Fruit fly (Drosophila melanogaster) whole organism, embryonic: ENCODE measurements around the gene pyx.

Experiments
- Blimp-1 ChIP-seq: fragments of 200-800 bp; sonication (Bioruptor generic); optimal IDR thresholded peaks from 3 replicates; lab custom pipeline; 2018; ENCODE audit warnings: missing biosample characterization, missing genetic modification characterization, mild to moderate bottlenecking, moderate library complexity, missing genetic modification reagents
- C15 ChIP-seq: fragments of 200-800 bp; sonication (Bioruptor generic); IDR thresholded peaks from 3 replicates; pipeline ENCODE4 v1.3.6; 2022; ENCODE audit warnings: missing biosample characterization, missing genetic modification characterization
- CG10267 ChIP-seq: fragments of 200-800 bp; sonication (Bioruptor generic); optimal IDR thresholded peaks from 2 replicates; lab custom pipeline; 2018; ENCODE audit warnings: missing biosample characterization, mild to moderate bottlenecking, missing genetic modification characterization, moderate library complexity
- CG10654 ChIP-seq: fragments of 200-800 bp; sonication (Bioruptor generic); optimal IDR thresholded peaks from 2 replicates; lab custom pipeline; 2016; ENCODE audit warnings: missing biosample characterization, missing genetic modification characterization
- CG11247 ChIP-seq: fragments of 200-800 bp; sonication (Bioruptor generic); IDR thresholded peaks from 2 replicates; pipeline ENCODE4 v1.3.6; 2022; ENCODE audit warnings: missing biosample characterization, missing genetic modification characterization
- CG12659 ChIP-seq: fragments of 200-800 bp; sonication (Bioruptor generic); optimal IDR thresholded peaks from 3 replicates; lab custom pipeline; 2017; ENCODE audit warnings: mild to moderate bottlenecking, missing biosample characterization, missing genetic modification reagents, missing genetic modification characterization
- CG12769 ChIP-seq: fragments of 200-800 bp; sonication (Bioruptor generic); optimal IDR thresholded peaks from 2 replicates; lab custom pipeline; 2019; ENCODE audit warnings: missing biosample characterization, mild to moderate bottlenecking, missing genetic modification characterization, moderate library complexity
- CG13894 ChIP-seq: fragments of 200-800 bp; sonication (Bioruptor generic); optimal IDR thresholded peaks from 3 replicates; lab custom pipeline; 2018; ENCODE audit warnings: missing biosample characterization, mild to moderate bottlenecking, missing genetic modification characterization, moderate library complexity
- CG14014 ChIP-seq: fragments of 200-800 bp; sonication (Bioruptor generic); IDR thresholded peaks from 2 replicates; pipeline ENCODE4 v1.3.6; 2022; ENCODE audit warnings: missing biosample characterization, missing genetic modification characterization
- CG14965 ChIP-seq: fragments of 200-800 bp; sonication (Bioruptor generic); optimal IDR thresholded peaks from 2 replicates; lab custom pipeline; 2016; ENCODE audit warnings: missing biosample characterization, missing genetic modification characterization, borderline replicate concordance
- CG1602 ChIP-seq: fragments of 200-800 bp; sonication (Bioruptor generic); optimal IDR thresholded peaks from 3 replicates; lab custom pipeline; 2016; ENCODE audit warnings: missing biosample characterization, missing genetic modification characterization
- CG17385 ChIP-seq: fragments of 200-800 bp; sonication (Bioruptor generic); optimal IDR thresholded peaks from 3 replicates; lab custom pipeline; 2018; ENCODE audit warnings: missing biosample characterization, mild to moderate bottlenecking, missing genetic modification characterization
- CG17912 ChIP-seq: fragments of 200-800 bp; sonication (Bioruptor generic); optimal IDR thresholded peaks from 2 replicates; lab custom pipeline; 2018; ENCODE audit warnings: missing biosample characterization, mild to moderate bottlenecking, missing genetic modification characterization
- CG1832 ChIP-seq: fragments of 200-800 bp; sonication (Bioruptor generic); optimal IDR thresholded peaks from 2 replicates; lab custom pipeline; 2017; ENCODE audit warnings: missing biosample characterization, mild to moderate bottlenecking, missing genetic modification characterization, inconsistent platforms
- CG18476 ChIP-seq: fragments of 200-800 bp; sonication (Bioruptor generic); optimal IDR thresholded peaks from 2 replicates; lab custom pipeline; 2016; ENCODE audit warnings: missing biosample characterization, mild to moderate bottlenecking, missing genetic modification characterization
- CG31365 ChIP-seq: fragments of 200-800 bp; sonication (Bioruptor generic); optimal IDR thresholded peaks from 2 replicates; lab custom pipeline; 2018; ENCODE audit warnings: missing biosample characterization, mild to moderate bottlenecking, missing genetic modification characterization
- CG31388 ChIP-seq: fragments of 200-800 bp; sonication (Bioruptor generic); optimal IDR thresholded peaks from 2 replicates; lab custom pipeline; 2016; ENCODE audit warnings: missing biosample characterization, missing genetic modification characterization
- CG7556 ChIP-seq: fragments of 200-800 bp; sonication (Bioruptor generic); optimal IDR thresholded peaks from 2 replicates; lab custom pipeline; 2017; ENCODE audit warnings: missing biosample characterization, mild to moderate bottlenecking, missing genetic modification characterization
- CG9817 ChIP-seq: fragments of 200-800 bp; sonication (Bioruptor generic); optimal IDR thresholded peaks from 2 replicates; lab custom pipeline; 2018; ENCODE audit warnings: missing biosample characterization, mild to moderate bottlenecking, missing genetic modification characterization, moderate library complexity
- CkIIα-i1 ChIP-seq: fragments of 200-800 bp; sonication (Bioruptor generic); IDR thresholded peaks from 2 replicates; pipeline ENCODE4 v1.3.6; 2022; ENCODE audit warnings: missing biosample characterization, missing genetic modification characterization
- Deaf1 ChIP-seq: fragments of 200-800 bp; optimal IDR thresholded peaks from 3 replicates; lab custom pipeline; 2019; ENCODE audit warnings: missing biosample characterization, mild to moderate bottlenecking, missing genetic modification characterization, moderate library complexity
- Dek ChIP-seq: fragments of 200-800 bp; sonication (Bioruptor generic); optimal IDR thresholded peaks from 3 replicates; lab custom pipeline; 2019; ENCODE audit warnings: missing biosample characterization, mild to moderate bottlenecking, missing genetic modification characterization, moderate library complexity
- GATAe ChIP-seq: fragments of 200-800 bp; sonication (Bioruptor generic); conservative IDR thresholded peaks from 2 replicates; pipeline ENCODE4 v1.3.6; 2022; ENCODE audit warnings: missing biosample characterization, missing genetic modification characterization
- HLH4C ChIP-seq: fragments of 200-800 bp; sonication (Bioruptor generic); IDR thresholded peaks from 3 replicates; pipeline ENCODE4 v1.3.6; 2022; ENCODE audit warnings: missing biosample characterization, missing genetic modification characterization; ENCODE audit not compliant: partially characterized antibody
- HLH54F ChIP-seq: fragments of 200-800 bp; sonication (Bioruptor generic); optimal IDR thresholded peaks from 3 replicates; lab custom pipeline; 2016; ENCODE audit warnings: missing biosample characterization, missing genetic modification characterization
- Jarid2 ChIP-seq: fragments of 200-800 bp; sonication (Bioruptor generic); optimal IDR thresholded peaks from 3 replicates; lab custom pipeline; 2017; ENCODE audit warnings: mild to moderate bottlenecking, missing biosample characterization, missing genetic modification reagents, missing genetic modification characterization
- Kr ChIP-seq: fragments of 200-800 bp; sonication (Bioruptor generic); optimal IDR thresholded peaks from 2 replicates; lab custom pipeline; 2017; ENCODE audit warnings: missing biosample characterization, mild to moderate bottlenecking, missing genetic modification characterization
- Med ChIP-seq: fragments of 200-800 bp; sonication (Bioruptor generic); peaks from one replicate; lab custom pipeline; 2016; ENCODE audit warnings: missing biosample characterization, missing genetic modification characterization, mild to moderate bottlenecking, inconsistent platforms, moderate library complexity
- Oli ChIP-seq: fragments of 200-800 bp; sonication (Bioruptor generic); optimal IDR thresholded peaks from 2 replicates; lab custom pipeline; 2018; ENCODE audit warnings: missing biosample characterization, mild to moderate bottlenecking, missing genetic modification characterization, moderate library complexity
- Opbp ChIP-seq: fragments of 200-800 bp; sonication (Bioruptor generic); IDR thresholded peaks from 3 replicates; pipeline ENCODE4 v1.3.6; 2022; ENCODE audit warnings: missing biosample characterization, missing genetic modification characterization; ENCODE audit not compliant: partially characterized antibody
- Pdp1 ChIP-seq, 2 experiments: fragments of 200-800 bp; sonication (Bioruptor generic); optimal IDR thresholded peaks; 3 replicates each; lab custom pipeline; 2016; ENCODE audit warnings: missing biosample characterization in 2 of 2, missing genetic modification characterization in 2 of 2, mild to moderate bottlenecking in 1 of 2, moderate library complexity in 1 of 2
- Sox102F ChIP-seq: fragments of 200-800 bp; sonication (Bioruptor generic); optimal IDR thresholded peaks from 2 replicates; lab custom pipeline; 2018; ENCODE audit warnings: missing biosample characterization, mild to moderate bottlenecking, missing genetic modification characterization, moderate library complexity
- Stat92E ChIP-seq, 3 experiments: fragments of >200 bp in 2 of 3; fragments of 200-800 bp in 1 of 3; sonication (Bioruptor generic) in 1 of 3; optimal IDR thresholded peaks; 2 replicates each; lab custom pipeline; 2017 to 2019; ENCODE audit warnings: missing biosample characterization in 3 of 3, missing genetic modification characterization in 3 of 3, mild to moderate bottlenecking in 1 of 3, moderate library complexity in 1 of 3
- Trl ChIP-seq, 3 experiments: fragments of >200 bp in 2 of 3; fragments of 200-800 bp in 1 of 3; sonication (Bioruptor generic) in 1 of 3; optimal IDR thresholded peaks; 2 replicates in 1 of 3; 3 replicates in 2 of 3; lab custom pipeline; 2016 to 2017; ENCODE audit warnings: missing biosample characterization in 1 of 3, missing genetic modification characterization in 1 of 3
- Xrp1 ChIP-seq: fragments of 200-800 bp; sonication (Bioruptor generic); IDR thresholded peaks from 2 replicates; pipeline ENCODE4 v1.3.6; 2022; ENCODE audit warnings: missing biosample characterization, missing genetic modification characterization
- chinmo ChIP-seq: fragments of 200-800 bp; sonication (Bioruptor generic); IDR thresholded peaks from 4 replicates; pipeline ENCODE4 v1.3.6; 2022; ENCODE audit warnings: missing biosample characterization, missing genetic modification characterization; ENCODE audit not compliant: partially characterized antibody
- inv ChIP-seq: fragments of 200-800 bp; sonication (Bioruptor generic); IDR thresholded peaks from 2 replicates; pipeline ENCODE4 v1.3.6; 2022; ENCODE audit warnings: missing biosample characterization, missing genetic modification characterization; ENCODE audit not compliant: partially characterized antibody
- kni ChIP-seq: fragments of 200-800 bp; sonication (Bioruptor generic); optimal IDR thresholded peaks from 3 replicates; lab custom pipeline; 2017; ENCODE audit warnings: mild to moderate bottlenecking, missing biosample characterization, missing genetic modification reagents, missing genetic modification characterization
- lbe ChIP-seq: fragments of 200-800 bp; sonication (Bioruptor generic); optimal IDR thresholded peaks from 2 replicates; lab custom pipeline; 2016; ENCODE audit warnings: missing biosample characterization, mild to moderate bottlenecking, missing genetic modification characterization
- lilli ChIP-seq: fragments of 200-800 bp; sonication (Bioruptor generic); optimal IDR thresholded peaks from 3 replicates; lab custom pipeline; 2016; ENCODE audit warnings: missing biosample characterization, missing genetic modification characterization
- pita ChIP-seq: fragments of 200-800 bp; sonication (Bioruptor generic); optimal IDR thresholded peaks from 2 replicates; lab custom pipeline; 2017; ENCODE audit warnings: missing biosample characterization, mild to moderate bottlenecking, missing genetic modification characterization
- sens ChIP-seq: fragments of 200-800 bp; sonication (Bioruptor generic); peaks from one replicate; lab custom pipeline; 2016; ENCODE audit warnings: missing biosample characterization, missing genetic modification characterization
- shn ChIP-seq: fragments of 200-800 bp; sonication (Bioruptor generic); optimal IDR thresholded peaks from 3 replicates; lab custom pipeline; 2016; ENCODE audit warnings: missing biosample characterization, missing genetic modification characterization
- slbo ChIP-seq: fragments of 200-800 bp; sonication (Bioruptor generic); IDR thresholded peaks from 2 replicates; pipeline ENCODE4 v1.3.6; 2022; ENCODE audit warnings: missing biosample characterization, missing genetic modification characterization
- sr ChIP-seq: fragments of 200-800 bp; sonication (Bioruptor generic); IDR thresholded peaks from 3 replicates; pipeline ENCODE4 v1.3.6; 2022; ENCODE audit warnings: missing biosample characterization, missing genetic modification characterization
- trh ChIP-seq: fragments of 200-800 bp; sonication (Bioruptor generic); optimal IDR thresholded peaks from 2 replicates; lab custom pipeline; 2016; ENCODE audit warnings: missing biosample characterization, missing genetic modification characterization
- unpg ChIP-seq: fragments of 200-800 bp; sonication (Bioruptor generic); optimal IDR thresholded peaks from 3 replicates; lab custom pipeline; 2018; ENCODE audit warnings: missing biosample characterization, mild to moderate bottlenecking, missing genetic modification characterization, moderate library complexity
- vnd ChIP-seq: fragments of 200-800 bp; sonication (Bioruptor generic); IDR thresholded peaks from 3 replicates; pipeline ENCODE4 v1.3.6; 2022; ENCODE audit warnings: missing biosample characterization, missing genetic modification characterization; ENCODE audit not compliant: partially characterized antibody
- z ChIP-seq: fragments of 200-800 bp; sonication (Bioruptor generic); IDR thresholded peaks from 3 replicates; pipeline ENCODE4 v1.3.6; 2022; ENCODE audit warnings: missing biosample characterization, missing genetic modification characterization

The pyx gene

dm6 chr3L:178445-178844 lies 44.4 kb downstream of the pyx start:
- peak; percentile 23; the same call in 1 of the 2 replicates for TF ChIP-seq CG14014 (GFP tag; lab: Robert Waterston, UW)
- TF ChIP-seq CG31365 (tag; lab: Kevin White, UChicago) = no peak
- TF ChIP-seq lbe (GFP tag; lab: Kevin White, UChicago) = peak; percentile 46
- TF ChIP-seq GATAe (GFP tag; lab: Robert Waterston, UW) = no peak
- no peak for TF ChIP-seq slbo (GFP tag; lab: Robert Waterston, UW)
- TF ChIP-seq CG12659 (GFP tag; lab: Kevin White, UChicago) = peak; percentile 16
- TF ChIP-seq Trl (optimal IDR thresholded peaks at IDR 0.05; lab: Kevin White, UChicago) = peak in 1 of 2 experiments; percentile 39
- TF ChIP-seq Trl (GFP tag; optimal IDR thresholded peaks at IDR 0.05; lab: Kevin White, UChicago) = no peak
- TF ChIP-seq Stat92E (GFP tag; optimal IDR thresholded peaks at IDR 0.05; lab: Kevin White, UChicago) = no peak
- TF ChIP-seq Jarid2 = peak; percentile 62
- TF ChIP-seq CG12769 = peak; percentile 14
- TF ChIP-seq CkIIα-i1 (GFP tag; lab: Robert Waterston, UW) = no peak
- TF ChIP-seq sens (GFP tag; lab: Kevin White, UChicago) = peak; percentile 47
- TF ChIP-seq CG31388 (GFP tag; lab: Kevin White, UChicago) = no peak
- TF ChIP-seq CG9817 (tag; lab: Kevin White, UChicago) = no peak
- TF ChIP-seq inv (GFP tag; lab: Robert Waterston, UW) = no peak
- peak; percentile 6 for TF ChIP-seq CG17385 (GFP tag; lab: Kevin White, UChicago)
- peak; percentile 4 for TF ChIP-seq Kr (GFP tag; lab: Kevin White, UChicago)
- TF ChIP-seq CG7556 (GFP tag; lab: Kevin White, UChicago) = no peak
- TF ChIP-seq pita (GFP tag; lab: Kevin White, UChicago) = no peak
- TF ChIP-seq Oli (tag; lab: Kevin White, UChicago) = no peak
- no peak for TF ChIP-seq CG10267 (tag; lab: Kevin White, UChicago)
- TF ChIP-seq HLH54F = no peak
- TF ChIP-seq kni (GFP tag; lab: Kevin White, UChicago) = peak; percentile 56
- TF ChIP-seq CG18476 (GFP tag; lab: Kevin White, UChicago) = no peak
- no peak for TF ChIP-seq Dek (tag; lab: Kevin White, UChicago)
- no peak for TF ChIP-seq lilli
- no peak for TF ChIP-seq CG1602 (GFP tag; lab: Kevin White, UChicago)
- peak; percentile 57 for TF ChIP-seq Med (GFP tag; lab: Kevin White, UChicago)
- TF ChIP-seq Pdp1 (GFP tag; optimal IDR thresholded peaks at IDR 0.05; lab: Kevin White, UChicago) = peak in 1 of 2 experiments; percentile 88
- TF ChIP-seq z (GFP tag; lab: Robert Waterston, UW) = peak; percentile 70
- TF ChIP-seq chinmo (GFP tag; lab: Robert Waterston, UW) = peak; percentile 84; the same call in 3 of the 4 replicates
- TF ChIP-seq unpg = no peak
- TF ChIP-seq CG17912 (GFP tag; lab: Kevin White, UChicago) = no peak
- peak; percentile 80 for TF ChIP-seq Deaf1 (tag; lab: Kevin White, UChicago)
- TF ChIP-seq CG13894 = peak; percentile 56
- TF ChIP-seq C15 (GFP tag; lab: Robert Waterston, UW) = no peak

dm6 chr3L:177938-178337 lies 44.9 kb downstream of the pyx start:
- TF ChIP-seq CG7556 (GFP tag; lab: Kevin White, UChicago) = no peak
- no peak for TF ChIP-seq shn
- TF ChIP-seq CG10654 = no peak
- TF ChIP-seq vnd = no peak
- no peak for TF ChIP-seq Blimp-1 (GFP tag; lab: Kevin White, UChicago)
- TF ChIP-seq sr (GFP tag; lab: Robert Waterston, UW) = 0 out of 3 replicates have a peak, but pooled peaks have one; percentile 10
- no peak for TF ChIP-seq CG11247
- TF ChIP-seq Xrp1 (GFP tag; lab: Robert Waterston, UW) = no peak
- 0 out of 3 replicates have a peak, but pooled peaks have one; percentile 21 for TF ChIP-seq HLH4C
- TF ChIP-seq CG1832 = no peak
- TF ChIP-seq CG9817 (tag; lab: Kevin White, UChicago) = no peak
- TF ChIP-seq Opbp = peak; percentile 57; the same call in 1 of the 3 replicates
- no peak for TF ChIP-seq lilli
- no peak for TF ChIP-seq CG17385 (GFP tag; lab: Kevin White, UChicago)
- no peak for TF ChIP-seq Sox102F
- no peak for TF ChIP-seq trh (GFP tag; lab: Kevin White, UChicago)
- no peak for TF ChIP-seq CG14965 (GFP tag; lab: Kevin White, UChicago)
